Worm (Caenorhabditis elegans): ENCODE measurements around the gene W08G11.1.

W08G11.1 gene

DNA sequence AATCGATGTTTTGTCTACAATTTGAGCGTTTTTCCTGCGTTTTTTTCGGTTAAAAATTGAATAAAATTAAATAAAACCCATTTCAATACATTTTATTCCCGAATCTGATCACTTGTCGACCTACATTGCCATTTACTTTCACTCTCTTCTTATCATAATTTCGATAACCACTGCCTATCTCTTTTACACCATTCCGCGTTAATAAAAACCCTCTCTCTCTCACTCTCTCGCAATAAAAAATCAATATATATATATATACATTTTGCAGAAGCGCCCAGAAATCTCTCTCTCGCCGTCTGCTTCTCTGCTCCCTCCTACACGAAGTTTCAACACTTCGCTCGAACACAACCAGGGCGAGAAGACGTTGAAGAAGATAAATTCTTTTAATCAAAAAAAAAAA lies 10.4 kb downstream of the W08G11.1 start, which contains the start of gene pptr-1 (continued):
- TF ChIP-seq hmg-1.1 (GFP tag; IDR thresholded peaks at IDR 0.05): 0 out of 2 replicates have a peak, but pooled peaks have one; percentile 15
- no peak for TF ChIP-seq nhr-25 (tag; optimal IDR thresholded peaks at IDR 0.05; ENCODE audit: borderline replicate concordance, insufficient read depth)
- TF ChIP-seq lir-3 (tag; optimal IDR thresholded peaks at IDR 0.05): no peak
- TF ChIP-seq dve-1 (tag; optimal IDR thresholded peaks at IDR 0.05; ENCODE audit: insufficient read depth): peak; percentile 40
- TF ChIP-seq zag-1 (tag; optimal IDR thresholded peaks at IDR 0.05): no peak
- no peak for TF ChIP-seq ctbp-1 (GFP tag; IDR thresholded peaks at IDR 0.05)
- TF ChIP-seq cey-2 (tag; optimal IDR thresholded peaks at IDR 0.05; ENCODE audit: borderline replicate concordance, insufficient read depth): no peak
- TF ChIP-seq zfp-3 (GFP tag; conservative IDR thresholded peaks at IDR 0.05): no peak
- TF ChIP-seq nhr-42 (GFP tag; IDR thresholded peaks at IDR 0.05): no peak
- TF ChIP-seq nhr-28 (tag; optimal IDR thresholded peaks at IDR 0.05): peak; percentile 55
- TF ChIP-seq php-3 (GFP tag; IDR thresholded peaks at IDR 0.05): peak; percentile 30; the same call in 1 of the 2 replicates

DNA sequence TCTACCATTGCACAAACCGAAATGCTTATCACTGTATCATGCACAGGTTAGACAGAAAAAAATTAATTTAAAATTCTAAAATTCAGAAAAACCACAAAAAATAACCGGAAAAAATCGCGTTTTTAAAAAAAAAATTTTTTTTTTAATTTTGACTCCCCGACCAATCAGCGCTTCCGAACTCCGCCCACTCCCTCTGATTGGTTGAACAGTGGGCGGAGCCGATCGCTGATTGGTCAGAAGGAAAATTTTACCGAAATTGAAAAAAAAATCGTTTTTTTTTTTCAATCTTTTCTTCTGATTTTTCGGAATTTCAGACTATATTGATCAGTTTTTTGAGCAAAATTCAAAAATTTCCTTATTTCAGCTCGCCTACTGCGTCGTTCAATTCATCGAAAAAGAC lies 14.5 kb downstream of the W08G11.1 start:
- TF ChIP-seq fkh-10 (GFP tag; optimal IDR thresholded peaks at IDR 0.05) (no peak), nhr-25 (tag; optimal IDR thresholded peaks at IDR 0.05; ENCODE audit: borderline replicate concordance, insufficient read depth) (no peak), lin-13 (GFP tag; optimal IDR thresholded peaks at IDR 0.05) (no peak), sdz-12 (GFP tag; optimal IDR thresholded peaks at IDR 0.05) (no peak), lin-38 (GFP tag; IDR thresholded peaks at IDR 0.05) (no peak), rbr-2 (tag; optimal IDR thresholded peaks at IDR 0.05) (no peak), unc-130 (GFP tag; optimal IDR thresholded peaks at IDR 0.05) (no peak), snpc-1.2 (GFP tag; IDR thresholded peaks at IDR 0.05) (no peak), F44E2.7 (GFP tag; IDR thresholded peaks at IDR 0.05) (no peak), ZK337.2 (GFP tag; IDR thresholded peaks at IDR 0.05) (no peak), aha-1 (tag) (no peak), attf-4 (tag; optimal IDR thresholded peaks at IDR 0.05) (no peak), tra-1 (GFP tag; IDR thresholded peaks at IDR 0.05) (no peak), nhr-48 (tag; optimal IDR thresholded peaks at IDR 0.05) (no peak), mxl-3 (GFP tag; optimal IDR thresholded peaks at IDR 0.05) (no peak), dmd-8 (GFP tag; IDR thresholded peaks at IDR 0.05) (no peak), ceh-82 (tag; optimal IDR thresholded peaks at IDR 0.05) (no peak), daf-16 (GFP tag; optimal IDR thresholded peaks at IDR 0.05) (no peak), daf-16 (tag; optimal IDR thresholded peaks at IDR 0.05) (no peak), nhr-6 (tag; optimal IDR thresholded peaks at IDR 0.05) (no peak), ama-1 (optimal IDR thresholded peaks at IDR 0.05) (no peak)

DNA sequence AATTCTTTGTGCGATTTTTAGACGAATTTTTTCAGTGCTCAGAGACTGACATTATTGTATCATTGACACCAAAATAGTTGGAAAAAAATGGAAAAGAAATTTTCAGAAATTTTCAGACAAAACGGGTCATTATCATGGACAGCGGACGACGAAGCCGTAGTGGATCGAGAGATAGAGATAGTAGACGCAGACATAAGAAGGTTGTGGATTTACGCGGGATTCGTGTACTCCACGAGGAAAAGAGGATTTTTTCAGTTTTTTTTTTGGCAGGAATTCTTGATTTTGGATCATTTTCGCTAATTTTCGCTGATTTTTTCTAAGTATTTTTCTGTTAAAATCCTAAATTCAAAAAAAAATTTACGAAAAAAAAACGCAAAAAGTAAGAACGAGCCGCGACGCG lies 20.7 kb downstream of the W08G11.1 start, which contains the start of gene W08G11.3:
TSS of gene W08G11.3 (plus strand) at position 107 of the 400 bp plus-strand sequence.
- TF ChIP-seq saeg-2 (GFP tag; IDR thresholded peaks at IDR 0.05) (no peak), dve-1 (tag; optimal IDR thresholded peaks at IDR 0.05; ENCODE audit: insufficient read depth) (peak; percentile 11), madf-5 (GFP tag; IDR thresholded peaks at IDR 0.05) (no peak), nhr-10 (tag; optimal IDR thresholded peaks at IDR 0.05) (no peak), spr-1 (tag; optimal IDR thresholded peaks at IDR 0.05) (no peak), aha-1 (tag) (peak; percentile 36), lsy-2 (tag; optimal IDR thresholded peaks at IDR 0.05) (no peak), ceh-28 (tag; optimal IDR thresholded peaks at IDR 0.05) (no peak), zfp-2 (tag; optimal IDR thresholded peaks at IDR 0.05) (no peak), ceh-62 (tag; optimal IDR thresholded peaks at IDR 0.05) (no peak), daf-8 (GFP tag; IDR thresholded peaks at IDR 0.05) (no peak), mxl-3 (GFP tag; optimal IDR thresholded peaks at IDR 0.05) (no peak), pha-4 (GFP tag; IDR thresholded peaks at IDR 0.05) (no peak), pha-4 (tag; optimal IDR thresholded peaks at IDR 0.05) (no peak), T26A8.4 (GFP tag; IDR thresholded peaks at IDR 0.05) (peak; percentile 58; the same call in 1 of the 2 replicates), nhr-28 (tag; optimal IDR thresholded peaks at IDR 0.05) (no peak), ama-1 (optimal IDR thresholded peaks at IDR 0.05) (peak; percentile 55), lin-29 (GFP tag; IDR thresholded peaks at IDR 0.05) (no peak), D1046.2 (GFP tag; IDR thresholded peaks at IDR 0.05) (no peak), nhr-76 (tag; optimal IDR thresholded peaks at IDR 0.05) (no peak), pqm-1 (tag; optimal IDR thresholded peaks at IDR 0.05) (no peak), R02D3.7 (tag; optimal IDR thresholded peaks at IDR 0.05) (peak; percentile 37), ceh-32 (tag; optimal IDR thresholded peaks at IDR 0.05; ENCODE audit: poor library complexity) (no peak), lin-39 (tag; optimal IDR thresholded peaks at IDR 0.05) (no peak), mdt-29 (GFP tag; IDR thresholded peaks at IDR 0.05) (0 out of 2 replicates have a peak, but pooled peaks have one; percentile 29)

All from whole organism, L4 larva.